Worm (Caenorhabditis elegans) whole organism, L2 larva: Measurements from ENCODE around the gene che-10.

ENCODE experiments used
- ama-1 ChIP-seq: fragments of 150-350 bp; optimal IDR thresholded peaks from 2 replicates; lab custom pipeline; 2018; ENCODE audit warnings: inconsistent platforms
- elt-3 ChIP-seq: sonication (generic microtip); optimal IDR thresholded peaks from 2 replicates; lab custom pipeline; 2017; ENCODE audit warnings: missing biosample characterization, missing genetic modification characterization
- lin-39 ChIP-seq: fragments of 150-350 bp; optimal IDR thresholded peaks from 2 replicates; lab custom pipeline; 2014; ENCODE audit warnings: missing biosample characterization, missing genetic modification reagents, missing genetic modification characterization
- lsy-2 ChIP-seq, 2 experiments: fragments of 150-350 bp in 1 of 2; sonication (generic microtip) in 1 of 2; optimal IDR thresholded peaks; 2 replicates each; lab custom pipeline; 2014 to 2017; ENCODE audit warnings: missing biosample characterization in 2 of 2, missing genetic modification characterization in 2 of 2
- mdl-1 ChIP-seq, 2 experiments: fragments of 150-350 bp in 1 of 2; sonication (generic microtip) in 1 of 2; optimal IDR thresholded peaks; 2 replicates each; lab custom pipeline; 2017; ENCODE audit warnings: missing biosample characterization in 2 of 2, missing genetic modification characterization in 2 of 2
- nhr-11 ChIP-seq: fragments of 150-350 bp; optimal IDR thresholded peaks from 2 replicates; lab custom pipeline; 2014; ENCODE audit warnings: missing biosample characterization, missing genetic modification characterization
- skn-1 ChIP-seq: sonication (generic microtip); optimal IDR thresholded peaks from 2 replicates; lab custom pipeline; 2017; ENCODE audit warnings: missing biosample characterization, missing genetic modification characterization
- snpc-4 ChIP-seq: fragments of 150-350 bp; optimal IDR thresholded peaks from 2 replicates; lab custom pipeline; 2014; ENCODE audit warnings: missing biosample characterization, missing genetic modification characterization

- no peak for TF ChIP-seq lsy-2 (tag; optimal IDR thresholded peaks at IDR 0.05; lab: Kevin White, UChicago)
- TF ChIP-seq elt-3 (tag; lab: Kevin White, UChicago), result no peak
- TF ChIP-seq nhr-11 (tag; lab: Kevin White, UChicago), result no peak
- TF ChIP-seq lin-39 (tag; lab: Kevin White, UChicago), result no peak
- TF ChIP-seq mdl-1 (tag; optimal IDR thresholded peaks at IDR 0.05; lab: Kevin White, UChicago), result no peak
- no peak for TF ChIP-seq snpc-4 (tag; lab: Kevin White, UChicago)
- TF ChIP-seq skn-1 (tag; lab: Kevin White, UChicago), result no peak
- TF ChIP-seq ama-1 (lab: Kevin White, UChicago), result no peak
Measured at ce11 chrII:4616443-4616842, 21.7 kb downstream of the che-10 start, which contains the start of gene clec-136.
